Worm (Caenorhabditis elegans): Measurements from ENCODE around the gene cacn-1.

- TF ChIP-seq W03F9.2 (tag; optimal IDR thresholded peaks at IDR 0.05) (no peak), him-1 (tag; optimal IDR thresholded peaks at IDR 0.05) (no peak)
Observed at ce11 chrII:14122065-14122464, 19.9 kb downstream of the cacn-1 start, which contains the start of gene K09E4.4.
